Fruit fly (Drosophila melanogaster) whole organism, embryonic: ENCODE measurements around the gene CG5498.
A peak's percentile ranks its signal among the peaks of the same experiment; 100 is the strongest.

Source experiments
- Blimp-1 ChIP-seq: fragments of 200-800 bp; sonication (Bioruptor generic); optimal IDR thresholded peaks from 3 replicates; lab custom pipeline; 2018; ENCODE audit warnings: missing biosample characterization, missing genetic modification characterization, mild to moderate bottlenecking, moderate library complexity, missing genetic modification reagents
- CG10543 ChIP-seq: fragments of 200-800 bp; sonication (Bioruptor generic); optimal IDR thresholded peaks from 3 replicates; lab custom pipeline; 2017; ENCODE audit warnings: missing biosample characterization, mild to moderate bottlenecking, missing genetic modification characterization, moderate library complexity
- CG11456 ChIP-seq: fragments of 200-800 bp; sonication (Bioruptor generic); IDR thresholded peaks from 3 replicates; pipeline ENCODE4 v1.3.6; 2022; ENCODE audit warnings: missing biosample characterization, missing genetic modification characterization
- CG12104 ChIP-seq: fragments of 200-800 bp; sonication (Bioruptor generic); optimal IDR thresholded peaks from 3 replicates; lab custom pipeline; 2016; ENCODE audit warnings: missing biosample characterization, missing genetic modification characterization
- CG14710 ChIP-seq: fragments of 200-800 bp; sonication (Bioruptor generic); optimal IDR thresholded peaks from 3 replicates; lab custom pipeline; 2019; ENCODE audit warnings: missing biosample characterization, mild to moderate bottlenecking, missing genetic modification characterization, moderate library complexity
- CG18619 ChIP-seq: fragments of 200-800 bp; sonication (Bioruptor generic); optimal IDR thresholded peaks from 3 replicates; lab custom pipeline; 2017; ENCODE audit warnings: missing biosample characterization, mild to moderate bottlenecking, missing genetic modification characterization
- CG32772 ChIP-seq: fragments of 200-800 bp; sonication (Bioruptor generic); IDR thresholded peaks from 2 replicates; pipeline ENCODE4 v1.3.6; 2022; ENCODE audit warnings: missing biosample characterization, missing genetic modification characterization
- CG34224 ChIP-seq: fragments of 200-800 bp; sonication (Bioruptor generic); IDR thresholded peaks from 3 replicates; pipeline ENCODE4 v1.3.6; 2022; ENCODE audit warnings: missing biosample characterization, missing genetic modification characterization; ENCODE audit not compliant: partially characterized antibody
- CG34376 ChIP-seq: fragments of 200-800 bp; sonication (Bioruptor generic); optimal IDR thresholded peaks from 2 replicates; lab custom pipeline; 2018; ENCODE audit warnings: missing biosample characterization, mild to moderate bottlenecking, missing genetic modification characterization
- CG4617 ChIP-seq: fragments of 200-800 bp; sonication (Bioruptor generic); optimal IDR thresholded peaks from 3 replicates; lab custom pipeline; 2016; ENCODE audit warnings: missing biosample characterization, missing genetic modification characterization, borderline replicate concordance
- CG6765 ChIP-seq: fragments of 200-800 bp; sonication (Bioruptor generic); optimal IDR thresholded peaks from 3 replicates; lab custom pipeline; 2017; ENCODE audit warnings: missing biosample characterization, mild to moderate bottlenecking, missing genetic modification characterization
- CG6854 ChIP-seq: fragments of 200-800 bp; sonication (Bioruptor generic); optimal IDR thresholded peaks from 3 replicates; lab custom pipeline; 2017; ENCODE audit warnings: missing biosample characterization, mild to moderate bottlenecking, missing genetic modification characterization
- CG9609 ChIP-seq: fragments of 200-800 bp; sonication (Bioruptor generic); optimal IDR thresholded peaks from 3 replicates; lab custom pipeline; 2016; ENCODE audit warnings: missing biosample characterization, missing genetic modification characterization
- CG9817 ChIP-seq: fragments of 200-800 bp; sonication (Bioruptor generic); optimal IDR thresholded peaks from 2 replicates; lab custom pipeline; 2018; ENCODE audit warnings: missing biosample characterization, mild to moderate bottlenecking, missing genetic modification characterization, moderate library complexity
- CG9932 ChIP-seq: fragments of 200-800 bp; sonication (Bioruptor generic); IDR thresholded peaks from 2 replicates; pipeline ENCODE4 v1.3.6; 2022; ENCODE audit warnings: missing biosample characterization, missing genetic modification characterization
- CHES-1-like ChIP-seq: fragments of 200-800 bp; sonication (Bioruptor generic); optimal IDR thresholded peaks from 2 replicates; lab custom pipeline; 2016; ENCODE audit warnings: missing biosample characterization, missing genetic modification characterization
- CrebB ChIP-seq: fragments of 200-800 bp; sonication (Bioruptor generic); optimal IDR thresholded peaks from 3 replicates; lab custom pipeline; 2018; ENCODE audit warnings: missing biosample characterization, mild to moderate bottlenecking, missing genetic modification characterization
- Deaf1 ChIP-seq: fragments of 200-800 bp; optimal IDR thresholded peaks from 3 replicates; lab custom pipeline; 2019; ENCODE audit warnings: missing biosample characterization, mild to moderate bottlenecking, missing genetic modification characterization, moderate library complexity
- Gug ChIP-seq: fragments of 200-800 bp; sonication (Bioruptor generic); IDR thresholded peaks from 4 replicates; pipeline ENCODE4 v1.3.6; 2022; ENCODE audit warnings: missing biosample characterization, missing genetic modification characterization
- HLH54F ChIP-seq: fragments of 200-800 bp; sonication (Bioruptor generic); optimal IDR thresholded peaks from 3 replicates; lab custom pipeline; 2016; ENCODE audit warnings: missing biosample characterization, missing genetic modification characterization
- Ravus ChIP-seq: fragments of 200-800 bp; sonication (Bioruptor generic); IDR thresholded peaks from 2 replicates; pipeline ENCODE4 v1.3.6; 2022; ENCODE audit warnings: missing biosample characterization, missing genetic modification characterization
- Sox100B ChIP-seq: fragments of 200-800 bp; sonication (Bioruptor generic); optimal IDR thresholded peaks from 3 replicates; lab custom pipeline; 2018; ENCODE audit warnings: missing biosample characterization, mild to moderate bottlenecking, missing genetic modification characterization
- Sry-β ChIP-seq: fragments of 200-800 bp; sonication (Bioruptor generic); optimal IDR thresholded peaks from 2 replicates; lab custom pipeline; 2018; ENCODE audit warnings: missing biosample characterization, mild to moderate bottlenecking, missing genetic modification characterization, moderate library complexity
- Stat92E ChIP-seq, 3 experiments: fragments of >200 bp in 2 of 3; fragments of 200-800 bp in 1 of 3; sonication (Bioruptor generic) in 1 of 3; optimal IDR thresholded peaks; 2 replicates each; lab custom pipeline; 2017 to 2019; ENCODE audit warnings: missing biosample characterization in 3 of 3, missing genetic modification characterization in 3 of 3, mild to moderate bottlenecking in 1 of 3, moderate library complexity in 1 of 3
- Trl ChIP-seq, 3 experiments: fragments of >200 bp in 2 of 3; fragments of 200-800 bp in 1 of 3; sonication (Bioruptor generic) in 1 of 3; optimal IDR thresholded peaks; 2 replicates in 1 of 3; 3 replicates in 2 of 3; lab custom pipeline; 2016 to 2017; ENCODE audit warnings: missing biosample characterization in 1 of 3, missing genetic modification characterization in 1 of 3
- ac ChIP-seq: fragments of 200-800 bp; sonication (Bioruptor generic); optimal IDR thresholded peaks from 3 replicates; lab custom pipeline; 2017; ENCODE audit warnings: missing biosample characterization, mild to moderate bottlenecking, missing genetic modification characterization
- ara ChIP-seq: fragments of 200-800 bp; sonication (Bioruptor generic); IDR thresholded peaks from 2 replicates; pipeline ENCODE4 v1.3.6; 2022; ENCODE audit warnings: missing biosample characterization, missing genetic modification characterization
- bowl ChIP-seq: fragments of 200-800 bp; sonication (Bioruptor generic); IDR thresholded peaks from 2 replicates; pipeline ENCODE4 v1.3.6; 2022; ENCODE audit warnings: missing biosample characterization, missing genetic modification characterization
- ftz-f1 ChIP-seq: fragments of 200-800 bp; sonication (Bioruptor generic); optimal IDR thresholded peaks from 2 replicates; lab custom pipeline; 2016; ENCODE audit warnings: missing biosample characterization, missing genetic modification characterization
- gcm ChIP-seq: fragments of 200-800 bp; sonication (Bioruptor generic); optimal IDR thresholded peaks from 2 replicates; lab custom pipeline; 2019; ENCODE audit warnings: missing biosample characterization, mild to moderate bottlenecking, missing genetic modification characterization, moderate library complexity
- gem ChIP-seq: fragments of 200-800 bp; sonication (Bioruptor generic); optimal IDR thresholded peaks from 2 replicates; lab custom pipeline; 2019; ENCODE audit warnings: missing biosample characterization, mild to moderate bottlenecking, missing genetic modification characterization, moderate library complexity
- gfzf ChIP-seq: fragments of 200-800 bp; sonication (Bioruptor generic); optimal IDR thresholded peaks from 2 replicates; lab custom pipeline; 2016; ENCODE audit warnings: missing biosample characterization, mild to moderate bottlenecking, missing genetic modification characterization, moderate library complexity
- insv ChIP-seq, 2 experiments: fragments of 200-800 bp; sonication (Bioruptor generic); optimal IDR thresholded peaks; 3 replicates each; lab custom pipeline; 2016 to 2018; ENCODE audit warnings: missing biosample characterization in 2 of 2, missing genetic modification characterization in 2 of 2
- kah ChIP-seq: fragments of 200-800 bp; sonication (Bioruptor generic); optimal IDR thresholded peaks from 2 replicates; lab custom pipeline; 2018; ENCODE audit warnings: missing biosample characterization, mild to moderate bottlenecking, missing genetic modification characterization
- klu ChIP-seq: fragments of 200-800 bp; sonication (Bioruptor generic); IDR thresholded peaks from 2 replicates; pipeline ENCODE4 v1.3.6; 2022; ENCODE audit warnings: missing biosample characterization, missing genetic modification characterization
- kni ChIP-seq: fragments of 200-800 bp; sonication (Bioruptor generic); optimal IDR thresholded peaks from 3 replicates; lab custom pipeline; 2017; ENCODE audit warnings: mild to moderate bottlenecking, missing biosample characterization, missing genetic modification reagents, missing genetic modification characterization
- nau ChIP-seq: fragments of 200-800 bp; sonication (Bioruptor generic); optimal IDR thresholded peaks from 3 replicates; lab custom pipeline; 2017; ENCODE audit warnings: missing biosample characterization, mild to moderate bottlenecking, missing genetic modification characterization, missing genetic modification reagents
- nom ChIP-seq: fragments of 200-800 bp; sonication (Bioruptor generic); optimal IDR thresholded peaks from 2 replicates; lab custom pipeline; 2017; ENCODE audit warnings: missing biosample characterization, missing genetic modification characterization, mild to moderate bottlenecking, moderate library complexity, missing genetic modification reagents
- oc ChIP-seq: fragments of 200-800 bp; sonication (Bioruptor generic); optimal IDR thresholded peaks from 2 replicates; lab custom pipeline; 2018; ENCODE audit warnings: missing biosample characterization, mild to moderate bottlenecking, missing genetic modification characterization, moderate library complexity
- onecut ChIP-seq: fragments of 200-800 bp; sonication (Bioruptor generic); IDR thresholded peaks from 2 replicates; pipeline ENCODE4 v1.3.6; 2022; ENCODE audit warnings: missing biosample characterization, missing genetic modification characterization
- pb ChIP-seq: fragments of 200-800 bp; sonication (Bioruptor generic); optimal IDR thresholded peaks from 3 replicates; lab custom pipeline; 2016; ENCODE audit warnings: missing biosample characterization, missing genetic modification characterization
- prd ChIP-seq, 3 experiments: fragments of >200 bp in 2 of 3; fragments of 200-800 bp in 1 of 3; sonication (Bioruptor generic) in 1 of 3; optimal IDR thresholded peaks in 2 of 3; IDR thresholded peaks in 1 of 3; 2 replicates in 2 of 3; 3 replicates in 1 of 3; pipeline versions ENCODE4 v1.3.6 to Lab custom; 2017 to 2022; ENCODE audit warnings: missing biosample characterization in 1 of 3, missing genetic modification characterization in 1 of 3
- ranshi ChIP-seq: fragments of 200-800 bp; sonication (Bioruptor generic); IDR thresholded peaks from 2 replicates; pipeline ENCODE4 v1.3.6; 2022; ENCODE audit warnings: missing biosample characterization, missing genetic modification characterization
- repo ChIP-seq: fragments of 200-800 bp; sonication (Bioruptor generic); optimal IDR thresholded peaks from 2 replicates; lab custom pipeline; 2016; ENCODE audit warnings: missing biosample characterization, missing genetic modification characterization
- sisA ChIP-seq: fragments of 200-800 bp; sonication (Bioruptor generic); IDR thresholded peaks from 2 replicates; pipeline ENCODE4 v1.3.6; 2022; ENCODE audit warnings: missing biosample characterization, missing genetic modification characterization
- stc ChIP-seq: fragments of 200-800 bp; sonication (Bioruptor generic); IDR thresholded peaks from 2 replicates; pipeline ENCODE4 v1.3.6; 2022; ENCODE audit warnings: missing biosample characterization, missing genetic modification characterization
- zfh1 ChIP-seq: fragments of 200-800 bp; sonication (Bioruptor generic); IDR thresholded peaks from 3 replicates; pipeline ENCODE4 v1.3.6; 2022; ENCODE audit warnings: missing biosample characterization, missing genetic modification characterization

Gene CG5498

dm6 chr3L:20384086-20384810, at the start of gene CG5498, which contains the start of gene fbl (continued):
- TF ChIP-seq CG12104 (peak; percentile 66), CG18619 (peak; percentile 42), Sry-β (GFP tag; lab: Kevin White, UChicago) (no peak), repo (GFP tag; lab: Kevin White, UChicago) (no peak), insv (GFP tag; optimal IDR thresholded peaks at IDR 0.05; lab: Kevin White, UChicago) (peak in 1 of 2 experiments; percentile 45), sisA (GFP tag; lab: Robert Waterston, UW) (no peak), oc (tag; lab: Kevin White, UChicago) (no peak), onecut (GFP tag; lab: Robert Waterston, UW) (peak; percentile 55), kah (GFP tag; lab: Kevin White, UChicago) (no peak), HLH54F (peak; percentile 52), ranshi (GFP tag; lab: Robert Waterston, UW) (peak; percentile 29; the same call in 1 of the 2 replicates), CG11456 (GFP tag; lab: Robert Waterston, UW) (no peak), Deaf1 (tag; lab: Kevin White, UChicago) (peak; percentile 45), Sox100B (GFP tag; lab: Kevin White, UChicago) (peak; percentile 73), CHES-1-like (GFP tag; lab: Kevin White, UChicago) (peak; percentile 5), CG4617 (GFP tag; lab: Kevin White, UChicago) (peak; percentile 8), bowl (no peak), kni (GFP tag; lab: Kevin White, UChicago) (peak; percentile 32), CG6854 (no peak), Ravus (GFP tag; lab: Robert Waterston, UW) (no peak), stc (0 out of 2 replicates have a peak, but pooled peaks have one; percentile 29), gem (tag; lab: Kevin White, UChicago) (peak; percentile 83), Blimp-1 (peak; percentile 63), CG9609 (GFP tag; lab: Kevin White, UChicago) (peak; percentile 9), CG14710 (peak; percentile 85), prd (optimal IDR thresholded peaks at IDR 0.05; lab: Kevin White, UChicago) (no peak), prd (GFP tag; IDR thresholded peaks at IDR 0.05; lab: Robert Waterston, UW) (peak; percentile 63), nau (GFP tag; lab: Kevin White, UChicago) (no peak), CG9932 (GFP tag; lab: Robert Waterston, UW) (peak; percentile 56), CG34376 (peak; percentile 75), CG10543 (peak; percentile 74), CG9817 (tag; lab: Kevin White, UChicago) (peak; percentile 40), gcm (GFP tag; lab: Kevin White, UChicago) (peak; percentile 41), nom (GFP tag; lab: Kevin White, UChicago) (no peak), klu (GFP tag; lab: Robert Waterston, UW) (peak; percentile 37; the same call in 1 of the 2 replicates), ftz-f1 (GFP tag; lab: Kevin White, UChicago) (no peak), CG34224 (GFP tag; lab: Robert Waterston, UW) (peak; percentile 37; the same call in 1 of the 3 replicates), pb (GFP tag; lab: Kevin White, UChicago) (no peak), CG6765 (peak; percentile 52), Stat92E (GFP tag; optimal IDR thresholded peaks at IDR 0.05; lab: Kevin White, UChicago) (no peak), zfh1 (peak; percentile 53; the same call in 2 of the 3 replicates), gfzf (GFP tag; lab: Kevin White, UChicago) (peak; percentile 17), ara (GFP tag; lab: Robert Waterston, UW) (0 out of 2 replicates have a peak, but pooled peaks have one; percentile 4), CG32772 (GFP tag; lab: Robert Waterston, UW) (0 out of 2 replicates have a peak, but pooled peaks have one; percentile 22), Trl (optimal IDR thresholded peaks at IDR 0.05; lab: Kevin White, UChicago) (no peak), Trl (GFP tag; optimal IDR thresholded peaks at IDR 0.05; lab: Kevin White, UChicago) (peak; percentile 59), CrebB (no peak), ac (GFP tag; lab: Kevin White, UChicago) (no peak), Gug (GFP tag; lab: Robert Waterston, UW) (no peak)
